Worm (Caenorhabditis elegans): ENCODE measurements around the gene srh-131.

DNA sequence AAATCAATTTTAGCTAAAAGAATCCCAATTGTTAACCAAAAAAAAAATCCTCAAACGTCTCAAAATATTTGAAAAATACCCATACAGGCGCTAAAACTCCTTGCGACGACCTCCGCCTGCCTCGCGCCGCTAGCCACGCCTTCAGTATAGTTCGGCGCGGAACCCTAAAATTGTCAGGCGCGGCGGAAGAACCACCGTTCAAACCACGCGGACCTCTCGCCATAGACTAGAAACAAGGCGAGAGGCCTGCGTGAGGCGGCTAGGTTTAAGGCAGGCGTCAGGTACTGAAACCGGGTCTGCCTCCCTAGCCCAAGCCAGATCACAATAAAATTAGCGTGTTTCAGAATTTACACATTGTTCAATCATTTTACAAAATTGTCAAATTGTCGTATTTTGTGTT is 12.9 kb upstream of the srh-131 start:
- TF ChIP-seq fos-1 (tag; optimal IDR thresholded peaks at IDR 0.05) (no peak), nhr-76 (tag; optimal IDR thresholded peaks at IDR 0.05) (no peak), tbx-2 (tag; optimal IDR thresholded peaks at IDR 0.05) (no peak), R02D3.7 (tag; optimal IDR thresholded peaks at IDR 0.05) (no peak), zag-1 (tag; optimal IDR thresholded peaks at IDR 0.05) (no peak), unc-39 (tag; optimal IDR thresholded peaks at IDR 0.05) (no peak), lin-15B (tag; optimal IDR thresholded peaks at IDR 0.05) (no peak), fkh-2 (tag; optimal IDR thresholded peaks at IDR 0.05) (no peak), lsy-12 (tag; optimal IDR thresholded peaks at IDR 0.05) (no peak)

All from whole organism, L3 larva.